Worm (Caenorhabditis elegans) whole organism, L3 larva: ENCODE measurements around the gene W08E12.8.
"Not testable (repeated sequence)": the region's sequence is repeated elsewhere in the genome, so short reads cannot be mapped to it uniquely, and the experiment has no call there.

Source experiments
- R02D3.7 ChIP-seq: fragments of 150-350 bp; optimal IDR thresholded peaks from 2 replicates; lab custom pipeline; 2014; ENCODE audit warnings: missing biosample characterization, missing genetic modification characterization
- aly-2 ChIP-seq: fragments of 150-350 bp; optimal IDR thresholded peaks from 2 replicates; lab custom pipeline; 2014; ENCODE audit warnings: missing biosample characterization, missing genetic modification characterization
- ama-1 ChIP-seq: fragments of 150-350 bp; optimal IDR thresholded peaks from 2 replicates; lab custom pipeline; 2018
- ceh-16 ChIP-seq: sonication (generic microtip); optimal IDR thresholded peaks from 2 replicates; lab custom pipeline; 2017; ENCODE audit warnings: missing biosample characterization, missing genetic modification characterization
- ceh-28 ChIP-seq: fragments of 150-350 bp; optimal IDR thresholded peaks from 2 replicates; lab custom pipeline; 2014; ENCODE audit warnings: missing biosample characterization, missing genetic modification reagents, missing genetic modification characterization
- ceh-9 ChIP-seq: sonication (generic microtip); optimal IDR thresholded peaks from 2 replicates; lab custom pipeline; 2018; ENCODE audit warnings: missing biosample characterization, missing genetic modification characterization
- daf-12 ChIP-seq: fragments of 150-350 bp; optimal IDR thresholded peaks from 2 replicates; lab custom pipeline; 2014; ENCODE audit warnings: missing biosample characterization, missing genetic modification reagents, missing genetic modification characterization
- egl-5 ChIP-seq: fragments of 150-350 bp; optimal IDR thresholded peaks from 2 replicates; lab custom pipeline; 2017; ENCODE audit warnings: missing biosample characterization, missing genetic modification reagents, missing genetic modification characterization, inconsistent platforms
- elt-2 ChIP-seq: sonication (generic microtip); optimal IDR thresholded peaks from 2 replicates; lab custom pipeline; 2016; ENCODE audit warnings: missing genetic modification reagents, mild to moderate bottlenecking, missing genetic modification characterization, missing compliant biosample characterization
- elt-3 ChIP-seq, 3 experiments: fragments of 150-350 bp in 1 of 3; sonication (generic microtip) in 2 of 3; optimal IDR thresholded peaks; 2 replicates in 2 of 3; 4 replicates in 1 of 3; lab custom pipeline; 2014 to 2017; ENCODE audit warnings: missing biosample characterization in 3 of 3, missing genetic modification characterization in 3 of 3
- fkh-10 ChIP-seq: sonication (generic microtip); optimal IDR thresholded peaks from 2 replicates; lab custom pipeline; 2017; ENCODE audit warnings: missing biosample characterization, missing genetic modification reagents, missing genetic modification characterization
- fkh-2 ChIP-seq: fragments of 150-350 bp; optimal IDR thresholded peaks from 2 replicates; lab custom pipeline; 2014; ENCODE audit warnings: missing biosample characterization, missing genetic modification reagents, missing genetic modification characterization
- hmg-11 ChIP-seq: sonication (generic microtip); optimal IDR thresholded peaks from 2 replicates; lab custom pipeline; 2016; ENCODE audit warnings: missing genetic modification characterization, missing compliant biosample characterization
- lin-15B ChIP-seq: fragments of 150-350 bp; optimal IDR thresholded peaks from 2 replicates; lab custom pipeline; 2014; ENCODE audit warnings: missing biosample characterization, missing genetic modification characterization
- lin-39 ChIP-seq: fragments of 150-350 bp; optimal IDR thresholded peaks from 2 replicates; lab custom pipeline; 2018; ENCODE audit warnings: missing biosample characterization, missing genetic modification reagents, missing genetic modification characterization
- lsy-12 ChIP-seq: sonication (generic microtip); optimal IDR thresholded peaks from 2 replicates; lab custom pipeline; 2016; ENCODE audit warnings: mild to moderate bottlenecking, missing genetic modification characterization, missing compliant biosample characterization
- nfya-1 ChIP-seq: sonication (generic microtip); optimal IDR thresholded peaks from 2 replicates; lab custom pipeline; 2017; ENCODE audit warnings: missing genetic modification characterization, mild to moderate bottlenecking, missing compliant biosample characterization, antibody characterized with exemption, moderate library complexity; ENCODE audit not compliant: insufficient read depth
- nhr-12 ChIP-seq: fragments of 150-350 bp; optimal IDR thresholded peaks from 2 replicates; lab custom pipeline; 2014; ENCODE audit warnings: missing biosample characterization, missing genetic modification characterization
- nhr-23 ChIP-seq: fragments of 150-350 bp; optimal IDR thresholded peaks from 2 replicates; lab custom pipeline; 2014; ENCODE audit warnings: missing biosample characterization, missing genetic modification reagents, missing genetic modification characterization
- nhr-237 ChIP-seq: fragments of 150-350 bp; optimal IDR thresholded peaks from 2 replicates; lab custom pipeline; 2014; ENCODE audit warnings: missing biosample characterization, missing genetic modification characterization
- nhr-25 ChIP-seq: sonication (generic microtip); optimal IDR thresholded peaks from 2 replicates; lab custom pipeline; 2017; ENCODE audit warnings: missing biosample characterization, missing genetic modification characterization
- nhr-28 ChIP-seq: fragments of 150-350 bp; optimal IDR thresholded peaks from 2 replicates; lab custom pipeline; 2014; ENCODE audit warnings: missing biosample characterization, missing genetic modification characterization
- nhr-43 ChIP-seq: sonication (generic microtip); optimal IDR thresholded peaks from 2 replicates; lab custom pipeline; 2016; ENCODE audit warnings: mild to moderate bottlenecking, missing genetic modification characterization, missing compliant biosample characterization; ENCODE audit not compliant: poor library complexity, severe bottlenecking
- nhr-77 ChIP-seq: fragments of 150-350 bp; optimal IDR thresholded peaks from 2 replicates; lab custom pipeline; 2014; ENCODE audit warnings: missing biosample characterization, missing genetic modification characterization
- pha-4 ChIP-seq: fragments of 150-350 bp; optimal IDR thresholded peaks from 2 replicates; lab custom pipeline; 2014; ENCODE audit warnings: missing biosample characterization, missing genetic modification reagents, missing genetic modification characterization
- pqm-1 ChIP-seq: fragments of 150-350 bp; optimal IDR thresholded peaks from 2 replicates; lab custom pipeline; 2017; ENCODE audit warnings: missing biosample characterization, missing genetic modification characterization, inconsistent platforms
- skn-1 ChIP-seq: fragments of 150-350 bp; optimal IDR thresholded peaks from 2 replicates; lab custom pipeline; 2014; ENCODE audit warnings: missing biosample characterization, missing genetic modification characterization
- snpc-4 ChIP-seq: fragments of 150-350 bp; optimal IDR thresholded peaks from 2 replicates; lab custom pipeline; 2014; ENCODE audit warnings: missing biosample characterization, missing genetic modification characterization
- tbx-2 ChIP-seq: sonication (generic microtip); optimal IDR thresholded peaks from 2 replicates; lab custom pipeline; 2016; ENCODE audit warnings: mild to moderate bottlenecking, missing genetic modification characterization, missing compliant biosample characterization
- zag-1 ChIP-seq: fragments of 150-350 bp; optimal IDR thresholded peaks from 2 replicates; lab custom pipeline; 2014; ENCODE audit warnings: missing biosample characterization, missing genetic modification characterization
- ztf-11 ChIP-seq: fragments of 150-350 bp; optimal IDR thresholded peaks from 2 replicates; lab custom pipeline; 2014; ENCODE audit warnings: missing biosample characterization, missing genetic modification characterization
- ztf-4 ChIP-seq: fragments of 150-350 bp; optimal IDR thresholded peaks from 2 replicates; lab custom pipeline; 2014; ENCODE audit warnings: missing biosample characterization, missing genetic modification characterization

Gene W08E12.8

ce11 chrIV:3303690-3304089, 11.5 kb downstream of the W08E12.8 start, which contains the start of gene idpp-12:
Gene idpp-12, plus strand, starts transcription at chrIV:3303990.
- TF ChIP-seq lin-15B, ceh-28, zag-1 (tag; lab: Kevin White, UChicago): not testable (repeated sequence)

ce11 chrIV:3305575-3305974, 13.4 kb downstream of the W08E12.8 start, which contains the start of gene W08E12.2:
Gene W08E12.2, plus strand, starts transcription at chrIV:3305875.
- TF ChIP-seq lin-15B (tag; lab: Kevin White, UChicago) = no peak
- no peak for TF ChIP-seq nhr-237 (tag; lab: Kevin White, UChicago)
- TF ChIP-seq ztf-4 (tag; lab: Kevin White, UChicago) = no peak
- TF ChIP-seq ceh-28 (tag; lab: Kevin White, UChicago) = no peak
- no peak for TF ChIP-seq pqm-1 (tag; lab: Kevin White, UChicago)
- TF ChIP-seq nfya-1 = no peak
- no peak for TF ChIP-seq ztf-11 (tag; lab: Kevin White, UChicago)
- TF ChIP-seq skn-1 (tag; lab: Kevin White, UChicago) = no peak
- no peak for TF ChIP-seq lsy-12 (tag; lab: Kevin White, UChicago)
- TF ChIP-seq nhr-28 = no peak
- no peak for TF ChIP-seq lin-39 (tag; lab: Kevin White, UChicago)
- no peak for TF ChIP-seq ceh-16 (tag; lab: Kevin White, UChicago)
- no peak for TF ChIP-seq fkh-10
- TF ChIP-seq nhr-77 (tag; lab: Kevin White, UChicago) = no peak
- TF ChIP-seq elt-3 (tag; optimal IDR thresholded peaks at IDR 0.05; lab: Kevin White, UChicago) = no peak

- no peak for TF ChIP-seq ceh-28 (tag; lab: Kevin White, UChicago)
- TF ChIP-seq pha-4 = no peak
- TF ChIP-seq nhr-23 = no peak
- TF ChIP-seq ceh-9 = no peak
- TF ChIP-seq skn-1 (tag; lab: Kevin White, UChicago) = no peak
- TF ChIP-seq, all 47 proteins: peak for 0
These were observed 15.3 kb downstream of the W08E12.8 start, which contains the start of gene W08E12.9 for ce11 chrIV:3307463-3307862. Gene W08E12.9, minus strand, starts transcription at chrIV:3307563.

- TF ChIP-seq nhr-23 = no peak
- no peak for TF ChIP-seq daf-12 (tag; lab: Kevin White, UChicago)
- peak; percentile 34 for TF ChIP-seq pha-4
These were observed 16.7 kb downstream of the W08E12.8 start for ce11 chrIV:3308885-3309284.

- TF ChIP-seq elt-2 (peak; percentile 91), pqm-1 (tag; lab: Kevin White, UChicago) (peak; percentile 92), nhr-12 (tag; lab: Kevin White, UChicago) (no peak)
These were observed 18.6 kb downstream of the W08E12.8 start for ce11 chrIV:3310662-3311219.

- peak; percentile 63 for TF ChIP-seq nfya-1
- TF ChIP-seq nhr-25 (tag; lab: Kevin White, UChicago) = peak; percentile 91
- peak; percentile 41 for TF ChIP-seq nhr-23
- no peak for TF ChIP-seq ceh-16 (tag; lab: Kevin White, UChicago)
- no peak for TF ChIP-seq nhr-28
- no peak for TF ChIP-seq elt-3 (tag; optimal IDR thresholded peaks at IDR 0.05; lab: Kevin White, UChicago)
- TF ChIP-seq nhr-237 (tag; lab: Kevin White, UChicago) = no peak
- no peak for TF ChIP-seq ama-1 (lab: Kevin White, UChicago)
- TF ChIP-seq egl-5 (tag; lab: Kevin White, UChicago) = no peak
- TF ChIP-seq fkh-2 (tag; lab: Kevin White, UChicago) = no peak
- no peak for TF ChIP-seq ztf-4 (tag; lab: Kevin White, UChicago)
- TF ChIP-seq pqm-1 (tag; lab: Kevin White, UChicago) = no peak
- no peak for TF ChIP-seq lin-39 (tag; lab: Kevin White, UChicago)
- peak; percentile 59 for TF ChIP-seq hmg-11 (tag; lab: Kevin White, UChicago)
- TF ChIP-seq pha-4 = peak; percentile 53
- TF ChIP-seq ceh-28 (tag; lab: Kevin White, UChicago) = peak; percentile 79
- TF ChIP-seq lin-15B (tag; lab: Kevin White, UChicago) = peak; percentile 57
- no peak for TF ChIP-seq snpc-4 (tag; lab: Kevin White, UChicago)
- TF ChIP-seq nhr-43 (tag; lab: Kevin White, UChicago) = peak; percentile 57
- peak; percentile 25 for TF ChIP-seq tbx-2 (tag; lab: Kevin White, UChicago)
- TF ChIP-seq fkh-10 = no peak
- peak; percentile 30 for TF ChIP-seq R02D3.7 (tag; lab: Kevin White, UChicago)
- no peak for TF ChIP-seq elt-2
- TF ChIP-seq aly-2 (tag; lab: Kevin White, UChicago) = no peak
- TF ChIP-seq, all 47 proteins: peak for 10
These were observed 19.1 kb downstream of the W08E12.8 start, which contains the start of gene zip-11 for ce11 chrIV:3311243-3311642. Gene zip-11, plus strand, starts transcription at chrIV:3311276.
